Worm (Caenorhabditis elegans) whole organism, early embryonic: ENCODE measurements around the gene mrt-2.

ENCODE experiments used
- B0310.2 ChIP-seq: sonication (generic microtip); optimal IDR thresholded peaks from 2 replicates; lab custom pipeline; 2016; ENCODE audit warnings: mild to moderate bottlenecking, missing genetic modification characterization, missing compliant biosample characterization
- F13C5.2 ChIP-seq: sonication (generic microtip); optimal IDR thresholded peaks from 2 replicates; lab custom pipeline; 2017; ENCODE audit warnings: mild to moderate bottlenecking, missing genetic modification characterization, inconsistent platforms, missing compliant biosample characterization
- aly-1 ChIP-seq: sonication (generic microtip); optimal IDR thresholded peaks from 2 replicates; lab custom pipeline; 2016; ENCODE audit warnings: missing genetic modification characterization, missing compliant biosample characterization
- ama-1 ChIP-seq: fragments of 150-350 bp; optimal IDR thresholded peaks from 2 replicates; lab custom pipeline; 2014
- ceh-13 ChIP-seq: fragments of 200-800 bp; sonication (Bioruptor generic); optimal IDR thresholded peaks from 2 replicates; lab custom pipeline; 2018; ENCODE audit warnings: mild to moderate bottlenecking, missing genetic modification characterization, missing compliant biosample characterization
- ceh-36 ChIP-seq: sonication (generic microtip); optimal IDR thresholded peaks from 2 replicates; lab custom pipeline; 2016; ENCODE audit warnings: missing genetic modification characterization, inconsistent platforms, missing compliant biosample characterization
- ets-7 ChIP-seq: sonication (generic microtip); optimal IDR thresholded peaks from 2 replicates; lab custom pipeline; 2016; ENCODE audit warnings: missing genotype, missing genetic modification characterization, missing compliant biosample characterization
- flt-1 ChIP-seq: fragments of 200-800 bp; sonication (Bioruptor generic); IDR thresholded peaks from 2 replicates; pipeline ENCODE4 v1.3.6; 2022; ENCODE audit warnings: missing genetic modification characterization, missing compliant biosample characterization
- hmbx-1 ChIP-seq: sonication (generic microtip); optimal IDR thresholded peaks from 2 replicates; lab custom pipeline; 2016; ENCODE audit warnings: mild to moderate bottlenecking, missing genetic modification characterization, missing compliant biosample characterization
- hmg-4 ChIP-seq: fragments of 200-800 bp; sonication (Bioruptor generic); optimal IDR thresholded peaks from 2 replicates; lab custom pipeline; 2018; ENCODE audit warnings: mild to moderate bottlenecking, missing genetic modification characterization, missing compliant biosample characterization
- hnd-1 ChIP-seq: sonication (generic microtip); optimal IDR thresholded peaks from 2 replicates; lab custom pipeline; 2016; ENCODE audit warnings: missing genetic modification characterization, missing compliant biosample characterization
- pes-1 ChIP-seq: fragments of 200-800 bp; sonication (Bioruptor generic); IDR thresholded peaks from 2 replicates; pipeline ENCODE4 v1.3.6; 2022; ENCODE audit warnings: missing genetic modification reagents, missing genetic modification characterization, missing compliant biosample characterization
- scrt-1 ChIP-seq: fragments of 200-800 bp; sonication (Bioruptor generic); IDR thresholded peaks from 2 replicates; pipeline ENCODE4 v1.3.6; 2022; ENCODE audit warnings: missing genetic modification characterization, missing compliant biosample characterization
- sea-1 ChIP-seq: fragments of 200-800 bp; sonication (Bioruptor generic); conservative IDR thresholded peaks from 2 replicates; pipeline ENCODE4 v1.3.6; 2022; ENCODE audit warnings: missing genetic modification characterization, missing compliant biosample characterization
- tbx-11 ChIP-seq: fragments of 200-800 bp; sonication (Bioruptor generic); IDR thresholded peaks from 2 replicates; pipeline ENCODE4 v1.3.6; 2022; ENCODE audit warnings: missing genetic modification characterization, missing compliant biosample characterization
- tbx-37 ChIP-seq: fragments of 200-800 bp; sonication (Bioruptor generic); conservative IDR thresholded peaks from 2 replicates; pipeline ENCODE4 v1.3.6; 2022; ENCODE audit warnings: missing genetic modification reagents, missing genetic modification characterization, missing compliant biosample characterization
- tra-4 ChIP-seq: sonication (generic microtip); optimal IDR thresholded peaks from 2 replicates; lab custom pipeline; 2017; ENCODE audit warnings: missing genetic modification characterization, missing compliant biosample characterization

mrt-2 gene

DNA sequence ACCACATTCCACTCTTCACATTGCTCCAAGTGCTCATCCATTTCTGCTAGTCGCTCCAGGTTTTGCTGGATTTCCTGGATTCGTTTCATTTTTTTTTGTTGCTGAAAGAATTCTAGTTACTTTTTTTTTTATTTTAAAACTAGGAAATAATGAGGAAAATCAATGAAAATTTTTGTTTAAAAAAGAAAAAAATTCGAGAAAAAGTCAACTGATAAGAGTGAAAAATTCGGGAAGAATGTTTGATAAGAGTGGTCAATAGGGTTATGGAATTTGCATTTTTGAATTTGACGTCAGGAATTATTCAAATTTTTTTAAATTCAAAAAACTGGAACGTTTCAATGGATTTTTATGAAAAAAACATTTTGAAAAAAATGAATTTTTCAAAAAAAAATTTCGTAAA lies 20.0 kb upstream of the mrt-2 start, which contains the start of gene Y41C4A.12:
Gene Y41C4A.12 (minus strand): TSS at position 101 of the 400 bp plus-strand sequence.
- TF ChIP-seq hnd-1 (no peak), ets-7 (tag; lab: Kevin White, UChicago) (no peak), tra-4 (tag; lab: Kevin White, UChicago) (no peak), ceh-36 (tag; lab: Kevin White, UChicago) (no peak), hmg-4 (GFP tag; lab: Kevin White, UChicago) (no peak), tbx-11 (GFP tag; lab: Robert Waterston, UW) (no peak), ama-1 (no peak), pes-1 (no peak), B0310.2 (tag; lab: Kevin White, UChicago) (no peak)

DNA sequence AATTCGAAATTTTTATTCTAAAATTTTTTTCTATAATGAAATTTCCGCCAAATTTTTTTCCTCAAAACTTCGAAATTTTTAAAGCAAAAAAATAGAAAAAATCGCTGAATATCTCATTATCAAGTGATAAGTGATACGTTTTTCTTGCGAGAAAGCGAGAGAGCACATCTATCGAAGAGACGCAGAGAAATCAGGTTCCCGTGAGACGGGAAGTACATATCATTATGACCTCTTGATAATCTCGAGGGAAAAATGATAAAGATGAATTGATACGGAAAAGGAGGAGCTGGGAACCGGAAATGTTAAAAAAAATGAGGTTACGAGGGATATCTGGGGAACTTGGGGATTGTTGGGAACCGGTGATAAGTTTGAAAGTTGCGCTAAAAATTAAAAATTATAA lies 19.6 kb upstream of the mrt-2 start:
- TF ChIP-seq ceh-36 (tag; lab: Kevin White, UChicago) = no peak
- no peak for TF ChIP-seq ama-1
- no peak for TF ChIP-seq ets-7 (tag; lab: Kevin White, UChicago)
- no peak for TF ChIP-seq F13C5.2 (tag; lab: Kevin White, UChicago)
- no peak for TF ChIP-seq aly-1 (tag; lab: Kevin White, UChicago)
- no peak for TF ChIP-seq tbx-37
- no peak for TF ChIP-seq scrt-1 (GFP tag; lab: Robert Waterston, UW)
- no peak for TF ChIP-seq hnd-1
- no peak for TF ChIP-seq hmbx-1 (tag; lab: Kevin White, UChicago)
- TF ChIP-seq ceh-13 (GFP tag; lab: Kevin White, UChicago) = no peak
- no peak for TF ChIP-seq tra-4 (tag; lab: Kevin White, UChicago)
- no peak for TF ChIP-seq sea-1 (GFP tag; lab: Robert Waterston, UW)
- no peak for TF ChIP-seq pes-1
- TF ChIP-seq B0310.2 (tag; lab: Kevin White, UChicago) = no peak
- no peak for TF ChIP-seq hmg-4 (GFP tag; lab: Kevin White, UChicago)
- no peak for TF ChIP-seq flt-1 (GFP tag; lab: Robert Waterston, UW)
- no peak for TF ChIP-seq tbx-11 (GFP tag; lab: Robert Waterston, UW)

DNA sequence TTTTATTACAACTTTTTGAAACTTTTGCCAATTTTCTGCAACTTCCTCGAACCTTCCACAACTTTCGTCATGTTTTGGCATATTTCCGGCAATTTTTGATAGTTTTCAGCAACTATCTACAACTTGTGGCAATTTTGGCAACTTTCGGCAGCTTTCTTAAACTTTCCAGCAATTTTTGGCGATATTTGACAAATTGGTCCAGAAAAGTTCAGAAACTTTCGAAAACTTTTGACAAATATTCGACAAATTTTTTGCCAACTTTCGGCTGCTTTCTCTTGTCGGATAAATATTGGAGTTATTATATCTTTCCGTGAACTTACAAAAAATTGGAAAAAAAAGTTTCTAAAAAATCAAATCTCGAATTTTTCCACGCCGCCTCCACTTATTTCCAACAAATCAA lies 16.3 kb upstream of the mrt-2 start, which contains the start of gene Y41C4A.18:
Gene Y41C4A.18 (plus strand): TSS at position 301 of the 400 bp plus-strand sequence.
- TF ChIP-seq hmbx-1 (tag; lab: Kevin White, UChicago) (no peak), B0310.2 (tag; lab: Kevin White, UChicago) (no peak), scrt-1 (GFP tag; lab: Robert Waterston, UW) (no peak), aly-1 (tag; lab: Kevin White, UChicago) (no peak), sea-1 (GFP tag; lab: Robert Waterston, UW) (no peak), hnd-1 (no peak), hmg-4 (GFP tag; lab: Kevin White, UChicago) (no peak), F13C5.2 (tag; lab: Kevin White, UChicago) (no peak)

DNA sequence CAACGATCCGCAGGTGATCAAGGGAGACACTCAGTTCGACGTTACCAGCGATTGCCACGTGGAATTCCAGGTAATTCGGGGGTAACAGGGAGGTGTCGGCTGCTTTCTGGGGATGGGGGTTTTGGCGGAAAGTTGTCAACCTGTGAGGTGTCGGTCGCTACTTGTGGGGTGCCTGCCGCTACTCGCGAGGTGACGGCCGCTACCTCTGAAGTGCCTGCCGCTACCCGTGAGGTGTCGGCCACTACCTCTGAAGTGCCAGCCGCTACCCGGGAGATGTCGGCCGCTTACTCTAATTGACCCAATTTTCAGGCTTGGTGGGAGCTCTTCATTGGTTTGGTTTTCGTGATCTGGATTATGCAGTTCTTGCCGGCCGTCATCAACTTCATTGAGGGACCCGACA lies 15.7 kb upstream of the mrt-2 start:
- no peak for TF ChIP-seq F13C5.2 (tag; lab: Kevin White, UChicago)
- TF ChIP-seq ama-1 = no peak
- TF ChIP-seq aly-1 (tag; lab: Kevin White, UChicago) = no peak
- no peak for TF ChIP-seq hmg-4 (GFP tag; lab: Kevin White, UChicago)
- no peak for TF ChIP-seq tbx-37

DNA sequence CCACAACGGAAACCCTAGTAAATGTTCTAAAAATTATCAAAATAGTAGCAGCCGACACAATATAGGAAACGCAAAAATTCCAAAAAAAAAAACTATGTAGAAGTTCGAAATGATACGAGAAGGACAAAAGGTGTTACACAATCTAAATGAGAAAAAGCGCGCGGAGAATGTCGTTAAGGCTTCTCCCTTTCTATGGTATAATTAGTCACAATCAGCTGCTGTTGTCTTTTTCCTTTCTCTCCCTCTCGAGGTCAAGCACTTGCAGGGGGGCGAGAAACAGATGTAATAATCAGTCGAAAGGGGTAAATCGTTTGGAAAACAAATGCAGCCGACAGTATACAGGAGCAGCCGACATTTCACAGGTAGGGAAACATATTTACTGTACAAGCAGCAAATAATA lies 15.1 kb upstream of the mrt-2 start:
- TF ChIP-seq scrt-1 (GFP tag; lab: Robert Waterston, UW) = no peak
- TF ChIP-seq tra-4 (tag; lab: Kevin White, UChicago) = no peak
- TF ChIP-seq pes-1 = no peak
- no peak for TF ChIP-seq hmbx-1 (tag; lab: Kevin White, UChicago)
- TF ChIP-seq hmg-4 (GFP tag; lab: Kevin White, UChicago) = no peak
- no peak for TF ChIP-seq hnd-1
- no peak for TF ChIP-seq ceh-36 (tag; lab: Kevin White, UChicago)
- TF ChIP-seq ceh-13 (GFP tag; lab: Kevin White, UChicago) = no peak
- TF ChIP-seq B0310.2 (tag; lab: Kevin White, UChicago) = no peak
- TF ChIP-seq ama-1 = no peak
- no peak for TF ChIP-seq tbx-11 (GFP tag; lab: Robert Waterston, UW)

DNA sequence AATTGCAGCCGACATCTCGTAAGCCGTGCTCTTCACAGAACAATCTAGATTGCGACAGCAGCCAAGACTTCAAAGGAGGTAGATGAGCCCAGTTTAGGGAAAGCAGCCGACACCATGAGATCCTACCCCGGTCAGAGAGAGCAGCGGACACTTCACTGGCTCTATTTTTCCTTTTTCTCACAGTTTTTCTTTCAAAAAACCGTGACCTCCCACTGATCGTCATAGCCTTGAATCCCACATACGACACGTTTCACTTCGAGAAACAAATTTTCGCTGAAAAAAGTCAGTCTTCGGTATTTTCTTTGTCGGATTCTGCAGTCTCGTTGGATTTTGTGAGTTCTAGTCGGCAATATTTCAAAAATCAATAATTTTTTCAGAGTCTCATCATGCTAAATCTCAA lies 14.5 kb upstream of the mrt-2 start, which contains the start of gene Y41C4A.21:
Gene Y41C4A.21 (plus strand): TSS at position 301 of the 400 bp plus-strand sequence.
- no peak for TF ChIP-seq ets-7 (tag; lab: Kevin White, UChicago)
- no peak for TF ChIP-seq pes-1
- no peak for TF ChIP-seq B0310.2 (tag; lab: Kevin White, UChicago)
- TF ChIP-seq scrt-1 (GFP tag; lab: Robert Waterston, UW) = no peak
- no peak for TF ChIP-seq ceh-36 (tag; lab: Kevin White, UChicago)
- no peak for TF ChIP-seq hmg-4 (GFP tag; lab: Kevin White, UChicago)
- TF ChIP-seq sea-1 (GFP tag; lab: Robert Waterston, UW) = no peak
- TF ChIP-seq ceh-13 (GFP tag; lab: Kevin White, UChicago) = no peak
- no peak for TF ChIP-seq tbx-11 (GFP tag; lab: Robert Waterston, UW)
- no peak for TF ChIP-seq tbx-37
- no peak for TF ChIP-seq tra-4 (tag; lab: Kevin White, UChicago)
- no peak for TF ChIP-seq hnd-1
- TF ChIP-seq aly-1 (tag; lab: Kevin White, UChicago) = no peak

DNA sequence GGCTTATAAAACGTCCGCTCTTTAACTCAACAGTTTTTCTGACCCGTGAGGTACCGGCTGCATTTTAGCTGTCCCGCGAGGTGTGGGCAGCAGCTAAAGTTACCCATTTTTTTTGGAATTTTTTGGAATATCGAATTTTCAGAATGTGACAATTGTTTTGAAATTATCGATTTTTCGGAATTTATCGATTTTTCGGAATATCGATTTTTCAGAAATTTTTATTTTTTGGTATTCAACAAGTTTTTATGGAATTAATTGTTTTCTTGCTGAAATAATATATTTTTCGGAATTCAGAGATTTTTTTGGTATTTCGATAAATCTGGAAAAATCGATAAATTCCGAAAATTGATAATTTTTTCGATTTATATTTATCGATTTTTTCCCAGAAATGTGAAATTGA lies 13.6 kb upstream of the mrt-2 start:
- TF ChIP-seq sea-1 (GFP tag; lab: Robert Waterston, UW) = no peak
- TF ChIP-seq ceh-13 (GFP tag; lab: Kevin White, UChicago) = no peak
- TF ChIP-seq ceh-36 (tag; lab: Kevin White, UChicago) = no peak
- TF ChIP-seq ets-7 (tag; lab: Kevin White, UChicago) = no peak
- TF ChIP-seq tbx-37 = no peak
- TF ChIP-seq F13C5.2 (tag; lab: Kevin White, UChicago) = no peak
- TF ChIP-seq pes-1 = no peak
- TF ChIP-seq flt-1 (GFP tag; lab: Robert Waterston, UW) = no peak
- no peak for TF ChIP-seq tra-4 (tag; lab: Kevin White, UChicago)
- TF ChIP-seq ama-1 = no peak
- TF ChIP-seq hnd-1 = no peak
- no peak for TF ChIP-seq scrt-1 (GFP tag; lab: Robert Waterston, UW)
- TF ChIP-seq hmg-4 (GFP tag; lab: Kevin White, UChicago) = no peak
